Worm (Caenorhabditis elegans) whole organism, mixed stage, embryonic: Measurements from ENCODE around the gene ins-8.

ENCODE experiments used
- ces-1 ChIP-seq: fragments of 150-350 bp; optimal IDR thresholded peaks from 2 replicates; lab custom pipeline; 2014; ENCODE audit warnings: missing biosample characterization, missing genetic modification reagents, missing genetic modification characterization
- elt-3 ChIP-seq: fragments of 150-350 bp; optimal IDR thresholded peaks from 2 replicates; lab custom pipeline; 2014; ENCODE audit warnings: missing biosample characterization, missing genetic modification characterization
- lin-13 ChIP-seq: fragments of 150-350 bp; optimal IDR thresholded peaks from 2 replicates; lab custom pipeline; 2014; ENCODE audit warnings: missing biosample characterization, missing genetic modification characterization
- lsy-2 ChIP-seq: fragments of 150-350 bp; optimal IDR thresholded peaks from 2 replicates; lab custom pipeline; 2014; ENCODE audit warnings: missing biosample characterization, missing genetic modification characterization
- mab-5 ChIP-seq: fragments of 150-350 bp; optimal IDR thresholded peaks from 2 replicates; lab custom pipeline; 2014; ENCODE audit warnings: missing biosample characterization, missing genetic modification characterization
- nhr-12 ChIP-seq: fragments of 150-350 bp; optimal IDR thresholded peaks from 2 replicates; lab custom pipeline; 2014; ENCODE audit warnings: missing biosample characterization, missing genetic modification characterization
- nhr-2 ChIP-seq: fragments of 150-350 bp; optimal IDR thresholded peaks from 2 replicates; lab custom pipeline; 2014; ENCODE audit warnings: missing biosample characterization, missing genetic modification characterization
- nhr-237 ChIP-seq: fragments of 150-350 bp; optimal IDR thresholded peaks from 2 replicates; lab custom pipeline; 2014; ENCODE audit warnings: missing biosample characterization, missing genetic modification characterization
- snpc-4 ChIP-seq: fragments of 150-350 bp; optimal IDR thresholded peaks from 2 replicates; lab custom pipeline; 2014; ENCODE audit warnings: missing biosample characterization, missing genetic modification characterization
- unc-62 ChIP-seq: fragments of 150-350 bp; optimal IDR thresholded peaks from 2 replicates; lab custom pipeline; 2014; ENCODE audit warnings: missing biosample characterization, missing genetic modification reagents, missing genetic modification characterization
- ztf-11 ChIP-seq: fragments of 150-350 bp; optimal IDR thresholded peaks from 2 replicates; lab custom pipeline; 2014; ENCODE audit warnings: missing biosample characterization, missing genetic modification characterization

ce11 chrIV:9659999-9660398, 20.7 kb downstream of the ins-8 start:
- TF ChIP-seq snpc-4 (tag; lab: Kevin White, UChicago) = no peak
- TF ChIP-seq nhr-12 (tag; lab: Kevin White, UChicago) = no peak
- no peak for TF ChIP-seq lsy-2 (tag; lab: Kevin White, UChicago)
- no peak for TF ChIP-seq nhr-2 (tag; lab: Kevin White, UChicago)
- no peak for TF ChIP-seq unc-62 (GFP tag; lab: Kevin White, UChicago)
- TF ChIP-seq ztf-11 (tag; lab: Kevin White, UChicago) = no peak
- no peak for TF ChIP-seq lin-13 (tag; lab: Kevin White, UChicago)
- TF ChIP-seq mab-5 (tag; lab: Kevin White, UChicago) = no peak
- peak; percentile 61 for TF ChIP-seq ces-1 (GFP tag; lab: Kevin White, UChicago)
- TF ChIP-seq elt-3 (tag; lab: Kevin White, UChicago) = no peak
- TF ChIP-seq nhr-237 (tag; lab: Kevin White, UChicago) = no peak
